Fruit fly (Drosophila melanogaster) whole organism, pupa: ENCODE results near the gene IFT46.

Experiments used
- CG14655 ChIP-seq: fragments of 200-800 bp; sonication (Bioruptor generic); optimal IDR thresholded peaks from 3 replicates; lab custom pipeline; 2017; ENCODE audit warnings: mild to moderate bottlenecking, missing biosample characterization, missing genetic modification reagents, missing genetic modification characterization
- CG15710 ChIP-seq: fragments of 200-800 bp; sonication (Bioruptor generic); optimal IDR thresholded peaks from 2 replicates; lab custom pipeline; 2018; ENCODE audit warnings: missing biosample characterization, mild to moderate bottlenecking, missing genetic modification characterization, moderate library complexity
- CG32121 ChIP-seq: fragments of 200-800 bp; sonication (Bioruptor generic); IDR thresholded peaks from 2 replicates; pipeline ENCODE4 v1.3.6; 2022; ENCODE audit warnings: missing biosample characterization, missing genetic modification characterization
- CG4496 ChIP-seq: fragments of 200-800 bp; sonication (Bioruptor generic); IDR thresholded peaks from 3 replicates; pipeline ENCODE4 v1.3.6; 2022; ENCODE audit warnings: missing biosample characterization, missing genetic modification characterization
- EcR ChIP-seq: fragments of 200-800 bp; sonication (Bioruptor generic); optimal IDR thresholded peaks from 3 replicates; lab custom pipeline; 2019; ENCODE audit warnings: missing biosample characterization, missing genetic modification characterization, mild to moderate bottlenecking, moderate library complexity, missing genetic modification reagents
- Ets98B ChIP-seq: fragments of 200-800 bp; sonication (Bioruptor generic); IDR thresholded peaks from 2 replicates; pipeline ENCODE4 v1.3.6; 2022; ENCODE audit warnings: missing biosample characterization, missing genetic modification characterization
- Snoo ChIP-seq: fragments of 200-800 bp; sonication (Bioruptor generic); optimal IDR thresholded peaks from 3 replicates; lab custom pipeline; 2017; ENCODE audit warnings: missing biosample characterization, mild to moderate bottlenecking, missing genetic modification characterization, inconsistent platforms
- fd96Ca ChIP-seq: fragments of 200-800 bp; sonication (Bioruptor generic); IDR thresholded peaks from 3 replicates; pipeline ENCODE4 v1.3.6; 2022; ENCODE audit warnings: missing biosample characterization, missing genetic modification characterization

dm6 chr2L:18584617-18585016, 31.3 kb downstream of the IFT46 start:
- no peak for TF ChIP-seq EcR (GFP tag; lab: Kevin White, UChicago)
- no peak for TF ChIP-seq Snoo
- no peak for TF ChIP-seq fd96Ca (GFP tag; lab: Robert Waterston, UW)
- no peak for TF ChIP-seq CG4496
- no peak for TF ChIP-seq CG15710
- no peak for TF ChIP-seq Ets98B (GFP tag; lab: Robert Waterston, UW)
- no peak for TF ChIP-seq CG32121
- no peak for TF ChIP-seq CG14655
